Worm (Caenorhabditis elegans) whole organism, L2 larva: ENCODE measurements around the gene str-57.
"Not testable (repeated sequence)": the region's sequence is repeated elsewhere in the genome, so short reads cannot be mapped to it uniquely, and the experiment has no call there.

Experiments used
- C34F6.9 ChIP-seq: fragments of 150-350 bp; optimal IDR thresholded peaks from 2 replicates; lab custom pipeline; 2014; ENCODE audit warnings: missing biosample characterization, missing genetic modification characterization
- R02D3.7 ChIP-seq: fragments of 150-350 bp; optimal IDR thresholded peaks from 2 replicates; lab custom pipeline; 2014; ENCODE audit warnings: missing biosample characterization, missing genetic modification characterization
- Y55F3AM.14 ChIP-seq: fragments of 200-800 bp; sonication (Bioruptor generic); optimal IDR thresholded peaks from 2 replicates; lab custom pipeline; 2018; ENCODE audit warnings: mild to moderate bottlenecking, missing genetic modification characterization, missing compliant biosample characterization
- ZK546.5 ChIP-seq: sonication (generic microtip); optimal IDR thresholded peaks from 2 replicates; lab custom pipeline; 2017; ENCODE audit warnings: missing biosample characterization, missing genetic modification characterization
- alr-1 ChIP-seq: fragments of 150-350 bp; optimal IDR thresholded peaks from 2 replicates; lab custom pipeline; 2014; ENCODE audit warnings: missing biosample characterization, missing genetic modification characterization
- blmp-1 ChIP-seq: sonication (generic microtip); optimal IDR thresholded peaks from 2 replicates; lab custom pipeline; 2017; ENCODE audit warnings: missing genetic modification characterization, mild to moderate bottlenecking, missing compliant biosample characterization, antibody characterized with exemption, moderate library complexity; ENCODE audit not compliant: insufficient read depth
- ceh-16 ChIP-seq: fragments of 150-350 bp; optimal IDR thresholded peaks from 2 replicates; lab custom pipeline; 2014; ENCODE audit warnings: missing biosample characterization, missing genetic modification characterization
- crh-2 ChIP-seq: sonication (generic microtip); optimal IDR thresholded peaks from 2 replicates; lab custom pipeline; 2017; ENCODE audit warnings: missing biosample characterization, missing genetic modification characterization
- egl-27 ChIP-seq: sonication (generic microtip); optimal IDR thresholded peaks from 3 replicates; lab custom pipeline; 2017; ENCODE audit warnings: missing biosample characterization, missing genetic modification reagents, missing genetic modification characterization
- elt-1 ChIP-seq: fragments of 150-350 bp; optimal IDR thresholded peaks from 2 replicates; lab custom pipeline; 2014; ENCODE audit warnings: missing biosample characterization, missing genetic modification characterization
- elt-3 ChIP-seq: sonication (generic microtip); optimal IDR thresholded peaks from 2 replicates; lab custom pipeline; 2017; ENCODE audit warnings: missing biosample characterization, missing genetic modification characterization
- fos-1 ChIP-seq: fragments of 150-350 bp; optimal IDR thresholded peaks from 2 replicates; lab custom pipeline; 2014; ENCODE audit warnings: missing biosample characterization, missing genetic modification characterization
- gmeb-1 ChIP-seq: fragments of 150-350 bp; optimal IDR thresholded peaks from 2 replicates; lab custom pipeline; 2014; ENCODE audit warnings: missing biosample characterization, missing genetic modification characterization
- lin-13 ChIP-seq: fragments of 150-350 bp; optimal IDR thresholded peaks from 2 replicates; lab custom pipeline; 2014; ENCODE audit warnings: missing biosample characterization, missing genetic modification reagents, missing genetic modification characterization
- lin-39 ChIP-seq: fragments of 150-350 bp; optimal IDR thresholded peaks from 2 replicates; lab custom pipeline; 2014; ENCODE audit warnings: missing biosample characterization, missing genetic modification reagents, missing genetic modification characterization
- lsy-2 ChIP-seq, 2 experiments: fragments of 150-350 bp in 1 of 2; sonication (generic microtip) in 1 of 2; optimal IDR thresholded peaks; 2 replicates each; lab custom pipeline; 2014 to 2017; ENCODE audit warnings: missing biosample characterization in 2 of 2, missing genetic modification characterization in 2 of 2
- mab-5 ChIP-seq: fragments of 150-350 bp; optimal IDR thresholded peaks from 2 replicates; lab custom pipeline; 2014; ENCODE audit warnings: missing biosample characterization, missing genetic modification characterization
- mbf-1 ChIP-seq: sonication (generic microtip); optimal IDR thresholded peaks from 2 replicates; lab custom pipeline; 2017; ENCODE audit warnings: missing biosample characterization, missing genetic modification characterization
- nhr-10 ChIP-seq: sonication (generic microtip); optimal IDR thresholded peaks from 2 replicates; lab custom pipeline; 2017; ENCODE audit warnings: missing biosample characterization, missing genetic modification characterization
- nhr-11 ChIP-seq: fragments of 150-350 bp; optimal IDR thresholded peaks from 2 replicates; lab custom pipeline; 2014; ENCODE audit warnings: missing biosample characterization, missing genetic modification characterization
- nhr-12 ChIP-seq: fragments of 150-350 bp; optimal IDR thresholded peaks from 2 replicates; lab custom pipeline; 2014; ENCODE audit warnings: missing biosample characterization, missing genetic modification characterization
- nhr-21 ChIP-seq: fragments of 150-350 bp; optimal IDR thresholded peaks from 2 replicates; lab custom pipeline; 2014; ENCODE audit warnings: missing biosample characterization, missing genetic modification characterization
- nhr-237 ChIP-seq: fragments of 150-350 bp; optimal IDR thresholded peaks from 2 replicates; lab custom pipeline; 2014; ENCODE audit warnings: missing biosample characterization, missing genetic modification characterization
- nhr-6 ChIP-seq: fragments of 150-350 bp; optimal IDR thresholded peaks from 2 replicates; lab custom pipeline; 2014; ENCODE audit warnings: missing biosample characterization, missing genetic modification characterization
- nhr-77 ChIP-seq: fragments of 150-350 bp; optimal IDR thresholded peaks from 2 replicates; lab custom pipeline; 2014; ENCODE audit warnings: missing biosample characterization, missing genetic modification characterization
- peb-1 ChIP-seq: fragments of 150-350 bp; optimal IDR thresholded peaks from 2 replicates; lab custom pipeline; 2014; ENCODE audit warnings: missing biosample characterization, missing genetic modification characterization
- sem-4 ChIP-seq: fragments of 150-350 bp; optimal IDR thresholded peaks from 2 replicates; lab custom pipeline; 2014; ENCODE audit warnings: missing biosample characterization, missing genetic modification reagents, missing genetic modification characterization
- skn-1 ChIP-seq: sonication (generic microtip); optimal IDR thresholded peaks from 2 replicates; lab custom pipeline; 2017; ENCODE audit warnings: missing biosample characterization, missing genetic modification characterization
- sma-3 ChIP-seq: sonication (generic microtip); optimal IDR thresholded peaks from 2 replicates; lab custom pipeline; 2016; ENCODE audit warnings: missing genetic modification reagents, missing genetic modification characterization, missing compliant biosample characterization
- sma-9 ChIP-seq, 2 experiments: fragments of 150-350 bp in 1 of 2; sonication (generic microtip) in 1 of 2; optimal IDR thresholded peaks; 2 replicates each; lab custom pipeline; 2014 to 2016; ENCODE audit warnings: missing genetic modification characterization in 2 of 2, mild to moderate bottlenecking in 1 of 2, missing biosample characterization in 1 of 2, missing compliant biosample characterization in 1 of 2, missing genetic modification reagents in 1 of 2, moderate library complexity in 1 of 2
- snpc-4 ChIP-seq: fragments of 150-350 bp; optimal IDR thresholded peaks from 2 replicates; lab custom pipeline; 2014; ENCODE audit warnings: missing biosample characterization, missing genetic modification characterization
- unc-39 ChIP-seq: fragments of 150-350 bp; optimal IDR thresholded peaks from 2 replicates; lab custom pipeline; 2014; ENCODE audit warnings: missing biosample characterization, missing genetic modification characterization
- unc-55 ChIP-seq: fragments of 150-350 bp; sonication (generic microtip); optimal IDR thresholded peaks from 3 replicates; lab custom pipeline; 2014; ENCODE audit warnings: missing biosample characterization, missing genetic modification reagents, missing genetic modification characterization
- ztf-1 ChIP-seq: fragments of 200-800 bp; sonication (Bioruptor generic); conservative IDR thresholded peaks from 2 replicates; pipeline ENCODE4 v1.3.6; 2022; ENCODE audit warnings: missing genetic modification characterization, missing compliant biosample characterization
- ztf-11 ChIP-seq: sonication (generic microtip); optimal IDR thresholded peaks from 2 replicates; lab custom pipeline; 2017; ENCODE audit warnings: missing biosample characterization, missing genetic modification characterization

str-57 gene

DNA sequence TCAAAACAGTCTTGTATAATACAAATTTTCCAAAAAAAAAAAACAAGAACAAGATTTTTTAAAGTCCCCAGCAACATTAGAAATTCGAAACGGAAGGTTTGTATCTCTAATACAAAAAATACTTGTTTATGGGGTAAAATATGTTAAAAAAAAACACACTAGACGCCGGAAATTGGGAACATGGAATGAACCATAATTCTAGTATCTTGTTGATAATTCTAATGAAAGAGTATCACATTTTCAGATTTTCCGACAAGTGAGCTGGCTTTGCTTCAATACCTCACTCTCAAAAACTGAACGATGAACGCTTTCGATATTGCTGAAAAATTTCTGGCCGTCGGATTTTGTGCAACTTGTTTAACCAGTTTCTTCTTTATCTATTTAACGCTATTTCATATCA is 27.2 kb downstream of the str-57 start, which contains the start of gene str-60:
Gene str-60, plus strand, starts transcription at position 301 of the 400 bp plus-strand sequence.
- TF ChIP-seq sem-4 (tag; lab: Kevin White, UChicago) (no peak), lin-13 (GFP tag; lab: Kevin White, UChicago) (no peak), nhr-12 (tag; lab: Kevin White, UChicago) (no peak), blmp-1 (tag; lab: Kevin White, UChicago) (no peak), sma-3 (GFP tag; lab: Kevin White, UChicago) (no peak), R02D3.7 (tag; lab: Kevin White, UChicago) (no peak), nhr-237 (tag; lab: Kevin White, UChicago) (no peak), nhr-10 (tag; lab: Kevin White, UChicago) (no peak), mbf-1 (tag; lab: Kevin White, UChicago) (no peak), nhr-11 (tag; lab: Kevin White, UChicago) (no peak), lin-39 (tag; lab: Kevin White, UChicago) (no peak), unc-55 (no peak), lsy-2 (tag; optimal IDR thresholded peaks at IDR 0.05; lab: Kevin White, UChicago) (no peak), ztf-1 (no peak), nhr-21 (tag; lab: Kevin White, UChicago) (no peak), C34F6.9 (tag; lab: Kevin White, UChicago) (no peak), gmeb-1 (tag; lab: Kevin White, UChicago) (no peak), crh-2 (tag; lab: Kevin White, UChicago) (no peak)

DNA sequence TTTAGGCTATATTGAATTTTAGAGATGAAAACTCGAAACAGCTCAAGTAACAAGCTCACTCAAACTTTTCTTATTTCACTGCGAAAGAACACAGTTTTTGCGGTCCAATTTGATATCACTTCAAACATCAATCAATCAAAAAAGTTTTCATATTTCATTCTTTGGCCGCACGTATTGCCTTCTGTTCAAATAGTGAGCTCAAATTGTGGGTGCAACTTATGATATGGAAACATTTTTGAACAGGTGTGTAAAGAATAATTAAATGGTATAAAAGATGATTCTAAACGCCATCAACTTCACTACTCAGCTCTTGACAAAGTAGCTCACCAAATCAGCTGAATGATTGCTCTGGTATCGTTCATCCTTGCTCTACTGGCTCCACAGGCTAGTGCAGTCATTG is 29.2 kb downstream of the str-57 start, which contains the start of gene T06C12.14:
Gene T06C12.14, plus strand, starts transcription at position 301 of the 400 bp plus-strand sequence.
- TF ChIP-seq egl-27 (tag; lab: Kevin White, UChicago) = no peak
- no peak for TF ChIP-seq ztf-11 (tag; lab: Kevin White, UChicago)
- TF ChIP-seq lin-39 (tag; lab: Kevin White, UChicago) = no peak
- TF ChIP-seq alr-1 (tag; lab: Kevin White, UChicago) = no peak
- no peak for TF ChIP-seq unc-39
- no peak for TF ChIP-seq fos-1
- TF ChIP-seq skn-1 (tag; lab: Kevin White, UChicago) = no peak
- no peak for TF ChIP-seq ZK546.5 (tag; lab: Kevin White, UChicago)
- no peak for TF ChIP-seq ceh-16 (tag; lab: Kevin White, UChicago)
- TF ChIP-seq lsy-2 (tag; optimal IDR thresholded peaks at IDR 0.05; lab: Kevin White, UChicago) = no peak
- TF ChIP-seq Y55F3AM.14 (GFP tag; lab: Kevin White, UChicago) = no peak
- TF ChIP-seq nhr-6 (tag; lab: Kevin White, UChicago) = no peak
- TF ChIP-seq elt-1 = no peak

DNA sequence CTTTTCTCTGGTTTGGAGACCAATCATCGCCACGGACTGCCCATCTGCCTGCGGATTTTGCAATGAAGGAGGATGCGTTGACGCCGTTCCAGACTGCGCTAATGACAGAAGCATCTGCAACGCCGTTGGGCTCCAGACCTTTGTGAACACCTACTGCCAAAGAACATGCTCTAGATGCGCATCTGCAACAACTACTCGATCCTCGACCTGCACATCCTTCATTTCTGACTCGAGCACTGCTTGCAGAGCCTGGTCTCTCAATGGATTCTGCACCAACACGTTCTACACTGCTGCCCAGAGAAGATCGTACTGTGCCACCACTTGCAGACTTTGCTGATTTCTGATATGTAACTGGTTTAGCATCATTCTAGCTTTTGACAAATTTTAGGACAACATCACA is 30.1 kb downstream of the str-57 start:
- TF ChIP-seq lin-13 (GFP tag; lab: Kevin White, UChicago) = no peak
- no peak for TF ChIP-seq sma-3 (GFP tag; lab: Kevin White, UChicago)
- TF ChIP-seq skn-1 (tag; lab: Kevin White, UChicago) = no peak
- no peak for TF ChIP-seq elt-3 (tag; lab: Kevin White, UChicago)
- TF ChIP-seq peb-1 (tag; lab: Kevin White, UChicago) = no peak
- TF ChIP-seq gmeb-1 (tag; lab: Kevin White, UChicago) = no peak
- TF ChIP-seq nhr-237 (tag; lab: Kevin White, UChicago) = no peak
- no peak for TF ChIP-seq nhr-6 (tag; lab: Kevin White, UChicago)
- TF ChIP-seq ztf-11 (tag; lab: Kevin White, UChicago) = no peak
- no peak for TF ChIP-seq egl-27 (tag; lab: Kevin White, UChicago)
- no peak for TF ChIP-seq nhr-77
- TF ChIP-seq sma-9 (GFP tag; optimal IDR thresholded peaks at IDR 0.05; lab: Kevin White, UChicago) = no peak
- TF ChIP-seq sma-9 (tag; optimal IDR thresholded peaks at IDR 0.05; lab: Kevin White, UChicago) = no peak
- TF ChIP-seq blmp-1 (tag; lab: Kevin White, UChicago) = no peak
- TF ChIP-seq unc-39 = no peak
- no peak for TF ChIP-seq unc-55
- no peak for TF ChIP-seq mab-5 (tag; lab: Kevin White, UChicago)
- TF ChIP-seq fos-1 = no peak
- no peak for TF ChIP-seq nhr-10 (tag; lab: Kevin White, UChicago)

DNA sequence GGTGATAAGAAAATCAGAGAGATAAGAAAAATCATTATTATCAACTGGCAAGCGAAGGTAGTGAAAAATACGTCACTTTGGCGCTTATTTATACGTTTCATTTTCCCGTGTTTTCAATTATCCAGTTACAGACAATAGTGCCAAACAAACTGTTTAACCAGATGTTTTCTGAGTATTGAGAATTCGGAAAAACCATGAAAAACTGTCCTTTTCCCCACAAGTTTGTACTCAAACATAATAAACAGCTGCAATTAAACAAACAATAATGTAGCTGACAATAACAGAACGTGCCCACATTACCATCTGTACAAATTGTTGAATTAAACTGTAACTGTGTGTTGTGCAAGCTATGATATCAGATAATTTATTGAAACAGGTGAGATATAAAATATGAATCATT is 35.1 kb downstream of the str-57 start, which contains the start of the genes F35E8.1 and F35E8.2:
Gene F35E8.1, minus strand, starts transcription at position 101 of the 400 bp plus-strand sequence.
Gene F35E8.2, plus strand, starts transcription at position 132 of the 400 bp plus-strand sequence.
- not testable (repeated sequence) for TF ChIP-seq egl-27, snpc-4, nhr-11 (tag; lab: Kevin White, UChicago)
- TF ChIP-seq, all 48 proteins: peak for 0; not testable (repeated sequence) for 48
